Worm (Caenorhabditis elegans): ENCODE data around the gene Y51H4A.1.
A peak's percentile ranks its signal among the peaks of the same experiment; 100 is the strongest.

The Y51H4A.1 gene

DNA sequence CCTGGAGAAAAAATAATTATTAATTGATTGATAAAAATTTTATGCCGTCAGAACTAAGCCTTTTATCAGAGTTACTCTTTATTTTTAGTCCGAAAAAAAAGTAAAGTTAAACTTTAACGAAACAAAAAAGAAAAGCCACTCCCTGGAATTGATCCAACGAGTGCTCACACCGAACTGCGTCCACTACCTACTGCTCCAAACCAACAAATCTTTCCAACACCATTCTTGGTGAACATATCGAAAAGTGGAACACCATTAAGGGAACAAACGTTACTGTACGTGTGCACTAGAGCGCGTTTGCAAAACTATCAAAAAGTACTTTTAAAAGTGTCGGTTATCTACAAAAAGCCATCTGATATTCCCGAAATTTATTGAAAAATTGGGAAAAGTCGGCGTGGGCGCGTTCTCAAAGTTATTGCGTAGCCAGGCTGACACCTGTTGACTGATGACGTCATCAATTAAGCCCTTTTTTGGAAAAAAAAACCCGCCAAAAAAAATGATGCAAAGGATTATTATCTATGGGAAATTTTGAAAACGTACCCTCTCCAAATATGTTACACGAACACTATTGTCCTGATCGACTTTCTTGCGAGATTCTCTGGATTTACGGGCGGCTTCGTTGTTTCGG lies 26.6 kb upstream of the Y51H4A.1 start (continued):
- TF ChIP-seq nhr-25 (tag; optimal IDR thresholded peaks at IDR 0.05; ENCODE audit: borderline replicate concordance, insufficient read depth) = no peak
- no peak for TF ChIP-seq set-16 (GFP tag; IDR thresholded peaks at IDR 0.05)
- no peak for TF ChIP-seq nhr-11 (tag; optimal IDR thresholded peaks at IDR 0.05)
- TF ChIP-seq mxl-3 (GFP tag; optimal IDR thresholded peaks at IDR 0.05) = no peak
- TF ChIP-seq lsy-2 (tag; optimal IDR thresholded peaks at IDR 0.05) = no peak
- TF ChIP-seq tag-97 (GFP tag; IDR thresholded peaks at IDR 0.05) = no peak
- TF ChIP-seq dve-1 (tag; optimal IDR thresholded peaks at IDR 0.05; ENCODE audit: insufficient read depth) = no peak
- TF ChIP-seq ztf-7 (tag; optimal IDR thresholded peaks at IDR 0.05) = no peak
- TF ChIP-seq R02D3.7 (tag; optimal IDR thresholded peaks at IDR 0.05) = no peak
- TF ChIP-seq unc-130 (GFP tag; optimal IDR thresholded peaks at IDR 0.05) = peak; percentile 28
- TF ChIP-seq attf-4 (tag; optimal IDR thresholded peaks at IDR 0.05) = no peak
- TF ChIP-seq unc-62 (GFP tag; optimal IDR thresholded peaks at IDR 0.05 in 1 of 2) = no peak
- TF ChIP-seq unc-62 (tag; optimal IDR thresholded peaks at IDR 0.05) = no peak
- no peak for TF ChIP-seq gei-8 (GFP tag; optimal IDR thresholded peaks at IDR 0.05)
- peak; percentile 74 for TF ChIP-seq mdt-29 (GFP tag; IDR thresholded peaks at IDR 0.05)
- peak; percentile 88 for TF ChIP-seq arid-1 (GFP tag; conservative IDR thresholded peaks at IDR 0.05)
- TF ChIP-seq Y48G9A.11 (GFP tag; IDR thresholded peaks at IDR 0.05) = peak; percentile 83
- no peak for TF ChIP-seq cey-2 (tag; optimal IDR thresholded peaks at IDR 0.05; ENCODE audit: borderline replicate concordance, insufficient read depth)
- no peak for TF ChIP-seq ceh-82 (tag; optimal IDR thresholded peaks at IDR 0.05)
- no peak for TF ChIP-seq zfp-2 (tag; optimal IDR thresholded peaks at IDR 0.05)
- TF ChIP-seq ceh-62 (tag; optimal IDR thresholded peaks at IDR 0.05) = no peak
- TF ChIP-seq hmg-1.1 (GFP tag; IDR thresholded peaks at IDR 0.05) = no peak
- TF ChIP-seq ZK337.2 (GFP tag; IDR thresholded peaks at IDR 0.05) = 0 out of 2 replicates have a peak, but pooled peaks have one; percentile 9
- TF ChIP-seq nhr-111 (GFP tag; optimal IDR thresholded peaks at IDR 0.05) = no peak
- TF ChIP-seq lin-38 (GFP tag; IDR thresholded peaks at IDR 0.05) = peak; percentile 87
- TF ChIP-seq nhr-77 (tag; optimal IDR thresholded peaks at IDR 0.05) = no peak
- no peak for TF ChIP-seq egl-27 (tag; optimal IDR thresholded peaks at IDR 0.05)
- TF ChIP-seq daf-16 (GFP tag; optimal IDR thresholded peaks at IDR 0.05) = peak in 1 of 2 experiments; percentile 81
- no peak for TF ChIP-seq daf-16 (tag; optimal IDR thresholded peaks at IDR 0.05)
- no peak for TF ChIP-seq ces-1 (GFP tag; optimal IDR thresholded peaks at IDR 0.05)
- TF ChIP-seq dmd-8 (GFP tag; IDR thresholded peaks at IDR 0.05) = peak; percentile 94
- TF ChIP-seq madf-5 (GFP tag; IDR thresholded peaks at IDR 0.05) = peak; percentile 44 to 75; a peak in 3 of 4 replicates
- TF ChIP-seq ceh-32 (tag; optimal IDR thresholded peaks at IDR 0.05; ENCODE audit: poor library complexity) = no peak
- TF ChIP-seq F37D6.2 (tag; optimal IDR thresholded peaks at IDR 0.05) = no peak
- TF ChIP-seq tra-1 (GFP tag; IDR thresholded peaks at IDR 0.05) = peak; percentile 61; the same call in 1 of the 2 replicates
- TF ChIP-seq nhr-10 (tag; optimal IDR thresholded peaks at IDR 0.05) = no peak
- TF ChIP-seq nhr-42 (GFP tag; IDR thresholded peaks at IDR 0.05) = 0 out of 2 replicates have a peak, but pooled peaks have one; percentile 46
- peak; percentile 74 for TF ChIP-seq T26A8.4 (GFP tag; IDR thresholded peaks at IDR 0.05)
- no peak for TF ChIP-seq fos-1 (tag; optimal IDR thresholded peaks at IDR 0.05)
- TF ChIP-seq sdz-12 (GFP tag; optimal IDR thresholded peaks at IDR 0.05) = no peak
- no peak for TF ChIP-seq hlh-30 (tag; optimal IDR thresholded peaks at IDR 0.05; ENCODE audit: insufficient read depth)
- peak; percentile 83; the same call in 1 of the 2 replicates for TF ChIP-seq F44E2.7 (GFP tag; IDR thresholded peaks at IDR 0.05)
- TF ChIP-seq zip-11 (GFP tag; IDR thresholded peaks at IDR 0.05) = no peak
- TF ChIP-seq ztf-11 (tag; optimal IDR thresholded peaks at IDR 0.05) = no peak
- TF ChIP-seq Y5F2A.4 (GFP tag; optimal IDR thresholded peaks at IDR 0.05) = peak; percentile 66
- peak; percentile 70 for TF ChIP-seq mes-2 (tag; optimal IDR thresholded peaks at IDR 0.05; ENCODE audit: poor library complexity, severe bottlenecking)
- no peak for TF ChIP-seq nhr-76 (tag; optimal IDR thresholded peaks at IDR 0.05)
- peak; percentile 57; the same call in 1 of the 2 replicates for TF ChIP-seq dmd-9 (GFP tag; IDR thresholded peaks at IDR 0.05)
- TF ChIP-seq F49E8.2 (tag; optimal IDR thresholded peaks at IDR 0.05; ENCODE audit: borderline replicate concordance) = peak; percentile 88
- TF ChIP-seq daf-19 (GFP tag; conservative IDR thresholded peaks at IDR 0.05) = no peak

Data from whole organism, L4 larva.